Worm (Caenorhabditis elegans): Measurements from ENCODE around the gene C25A8.1.
A peak's percentile ranks its signal among the peaks of the same experiment; 100 is the strongest.

C25A8.1 gene

ce11 chrIV:7018623-7019022 lies 7.7 kb downstream of the C25A8.1 start:
- no peak for TF ChIP-seq ces-1 (GFP tag; optimal IDR thresholded peaks at IDR 0.05)
- TF ChIP-seq snpc-4 (tag; optimal IDR thresholded peaks at IDR 0.05): no peak
- TF ChIP-seq zip-8 (tag; optimal IDR thresholded peaks at IDR 0.05): no peak
- no peak for TF ChIP-seq unc-39 (tag; optimal IDR thresholded peaks at IDR 0.05)
- no peak for TF ChIP-seq ceh-43 (GFP tag; optimal IDR thresholded peaks at IDR 0.05)
- TF ChIP-seq lsy-2 (tag; optimal IDR thresholded peaks at IDR 0.05): no peak
- no peak for TF ChIP-seq M03D4.4 (tag; optimal IDR thresholded peaks at IDR 0.05)
- TF ChIP-seq ceh-83 (GFP tag; optimal IDR thresholded peaks at IDR 0.05): no peak

- TF ChIP-seq zip-8 (tag; optimal IDR thresholded peaks at IDR 0.05) (no peak), nhr-12 (tag; optimal IDR thresholded peaks at IDR 0.05) (no peak), ztf-11 (tag; optimal IDR thresholded peaks at IDR 0.05) (no peak), mab-5 (tag; optimal IDR thresholded peaks at IDR 0.05) (no peak), nhr-2 (tag; optimal IDR thresholded peaks at IDR 0.05) (no peak), ceh-39 (tag; optimal IDR thresholded peaks at IDR 0.05) (no peak), lsy-2 (tag; optimal IDR thresholded peaks at IDR 0.05) (no peak), mls-2 (tag; optimal IDR thresholded peaks at IDR 0.05) (no peak), nhr-28 (tag; optimal IDR thresholded peaks at IDR 0.05) (no peak), drap-1 (GFP tag; optimal IDR thresholded peaks at IDR 0.05) (no peak)
Observed at ce11 chrIV:7020630-7021029, 9.7 kb downstream of the C25A8.1 start.

ce11 chrIV:7022227-7022626 lies 11.3 kb downstream of the C25A8.1 start:
- no peak for TF ChIP-seq nhr-237 (tag; optimal IDR thresholded peaks at IDR 0.05)

ce11 chrIV:7023004-7023403 lies 12.1 kb downstream of the C25A8.1 start:
- peak; percentile 49 for TF ChIP-seq unc-62 (GFP tag; optimal IDR thresholded peaks at IDR 0.05)
- peak; percentile 53 for TF ChIP-seq unc-120 (tag; optimal IDR thresholded peaks at IDR 0.05; ENCODE audit: poor library complexity, severe bottlenecking)
- TF ChIP-seq cnd-1 (tag; optimal IDR thresholded peaks at IDR 0.05): peak; percentile 97
- TF ChIP-seq lsy-2 (tag; optimal IDR thresholded peaks at IDR 0.05): peak; percentile 14
- TF ChIP-seq pha-4 (tag; optimal IDR thresholded peaks at IDR 0.05): no peak
- TF ChIP-seq ceh-43 (GFP tag; optimal IDR thresholded peaks at IDR 0.05): no peak
- peak; percentile 98 for TF ChIP-seq lin-32 (GFP tag; optimal IDR thresholded peaks at IDR 0.05)
- TF ChIP-seq sptf-1 (tag; optimal IDR thresholded peaks at IDR 0.05): peak; percentile 8
- peak; percentile 100 for TF ChIP-seq nhr-2 (tag; optimal IDR thresholded peaks at IDR 0.05)
- TF ChIP-seq mep-1 (tag; optimal IDR thresholded peaks at IDR 0.05): peak; percentile 72
- no peak for TF ChIP-seq mab-5 (tag; optimal IDR thresholded peaks at IDR 0.05)
- TF ChIP-seq mls-2 (tag; optimal IDR thresholded peaks at IDR 0.05): peak; percentile 62
- no peak for TF ChIP-seq unc-39 (tag; optimal IDR thresholded peaks at IDR 0.05)
- peak; percentile 47 for TF ChIP-seq hlh-1 (tag; optimal IDR thresholded peaks at IDR 0.05)
- peak; percentile 67 for TF ChIP-seq ces-1 (GFP tag; optimal IDR thresholded peaks at IDR 0.05)
- peak; percentile 51 for TF ChIP-seq ceh-39 (tag; optimal IDR thresholded peaks at IDR 0.05)

- no peak for TF ChIP-seq flh-1 (GFP tag; optimal IDR thresholded peaks at IDR 0.05)
- TF ChIP-seq lsy-2 (tag; optimal IDR thresholded peaks at IDR 0.05): no peak
- peak; percentile 74 for TF ChIP-seq unc-62 (GFP tag; optimal IDR thresholded peaks at IDR 0.05)
- TF ChIP-seq hlh-1 (tag; optimal IDR thresholded peaks at IDR 0.05): no peak
- no peak for TF ChIP-seq M03D4.4 (tag; optimal IDR thresholded peaks at IDR 0.05)
Observed at ce11 chrIV:7023858-7024257, 12.9 kb downstream of the C25A8.1 start, which contains the start of gene adah-1. adah-1 (plus strand) TSS chrIV:7024211.

ce11 chrIV:7024829-7025228 lies 13.9 kb downstream of the C25A8.1 start:
- TF ChIP-seq zip-8 (tag; optimal IDR thresholded peaks at IDR 0.05) (peak; percentile 83), lin-32 (GFP tag; optimal IDR thresholded peaks at IDR 0.05) (no peak)

- TF ChIP-seq pha-4 (tag; optimal IDR thresholded peaks at IDR 0.05) (no peak), zip-8 (tag; optimal IDR thresholded peaks at IDR 0.05) (no peak)
Observed at ce11 chrIV:7025835-7026234, 14.9 kb downstream of the C25A8.1 start.

- TF ChIP-seq nhr-237 (tag; optimal IDR thresholded peaks at IDR 0.05) (no peak), unc-120 (tag; optimal IDR thresholded peaks at IDR 0.05; ENCODE audit: poor library complexity, severe bottlenecking) (no peak), lsy-2 (tag; optimal IDR thresholded peaks at IDR 0.05) (no peak), elt-1 (tag; optimal IDR thresholded peaks at IDR 0.05; ENCODE audit: borderline replicate concordance, insufficient read depth) (no peak)
Observed at ce11 chrIV:7031019-7031418, 20.1 kb downstream of the C25A8.1 start.
